Worm (Caenorhabditis elegans): ENCODE measurements around the gene K12D12.5.

- TF ChIP-seq egl-27 (tag; optimal IDR thresholded peaks at IDR 0.05): no peak
- no peak for TF ChIP-seq ztf-4 (tag; optimal IDR thresholded peaks at IDR 0.05)
- no peak for TF ChIP-seq tbx-2 (tag; optimal IDR thresholded peaks at IDR 0.05)
- TF ChIP-seq ces-1 (GFP tag; optimal IDR thresholded peaks at IDR 0.05): no peak
- TF ChIP-seq hlh-17 (GFP tag; optimal IDR thresholded peaks at IDR 0.05; ENCODE audit: borderline replicate concordance): no peak
- TF ChIP-seq mep-1 (tag; optimal IDR thresholded peaks at IDR 0.05): no peak
- no peak for TF ChIP-seq unc-62 (GFP tag; optimal IDR thresholded peaks at IDR 0.05)
- no peak for TF ChIP-seq lin-35 (GFP tag; optimal IDR thresholded peaks at IDR 0.05)
- no peak for TF ChIP-seq lir-3 (tag; optimal IDR thresholded peaks at IDR 0.05; ENCODE audit: poor library complexity)
These were observed 38.9 kb downstream of the K12D12.5 start for ce11 chrII:11899761-11900160.
